Fruit fly (Drosophila melanogaster) whole organism, adult: ENCODE results near the gene CG7943.
A peak's percentile ranks its signal among the peaks of the same experiment; 100 is the strongest.

Experiments used
- CG11617 ChIP-seq: fragments of 200-800 bp; sonication (Bioruptor generic); optimal IDR thresholded peaks from 2 replicates; lab custom pipeline; 2017; ENCODE audit warnings: mild to moderate bottlenecking, missing biosample characterization, missing genetic modification reagents, missing genetic modification characterization
- CG12768 ChIP-seq: fragments of 200-800 bp; sonication (Bioruptor generic); optimal IDR thresholded peaks from 2 replicates; lab custom pipeline; 2017; ENCODE audit warnings: missing biosample characterization, missing genetic modification characterization, mild to moderate bottlenecking, moderate library complexity, missing genetic modification reagents
- CG14711 ChIP-seq: fragments of 200-800 bp; sonication (Bioruptor generic); optimal IDR thresholded peaks from 2 replicates; lab custom pipeline; 2018; ENCODE audit warnings: missing biosample characterization, mild to moderate bottlenecking, missing genetic modification characterization, moderate library complexity
- CG1620 ChIP-seq: fragments of 200-800 bp; sonication (Bioruptor generic); optimal IDR thresholded peaks from 2 replicates; lab custom pipeline; 2016; ENCODE audit warnings: missing biosample characterization, missing genetic modification characterization
- CG33017 ChIP-seq: fragments of 200-800 bp; sonication (Bioruptor generic); optimal IDR thresholded peaks from 2 replicates; lab custom pipeline; 2018; ENCODE audit warnings: missing biosample characterization, mild to moderate bottlenecking, missing genetic modification characterization, moderate library complexity
- CG5204 ChIP-seq: fragments of 200-800 bp; sonication (Bioruptor generic); optimal IDR thresholded peaks from 2 replicates; lab custom pipeline; 2016; ENCODE audit warnings: missing biosample characterization, missing genetic modification characterization
- CG7045 ChIP-seq: fragments of 200-800 bp; sonication (Bioruptor generic); optimal IDR thresholded peaks from 2 replicates; lab custom pipeline; 2017; ENCODE audit warnings: missing biosample characterization, mild to moderate bottlenecking, missing genetic modification characterization
- CG7101 ChIP-seq: fragments of 200-800 bp; sonication (Bioruptor generic); optimal IDR thresholded peaks from 2 replicates; lab custom pipeline; 2018; ENCODE audit warnings: missing biosample characterization, mild to moderate bottlenecking, missing genetic modification characterization, moderate library complexity
- Clk ChIP-seq: fragments of 200-800 bp; sonication (Bioruptor generic); optimal IDR thresholded peaks from 2 replicates; lab custom pipeline; 2017; ENCODE audit warnings: missing biosample characterization, missing genetic modification characterization
- Crg-1 ChIP-seq: fragments of 200-800 bp; sonication (Bioruptor generic); optimal IDR thresholded peaks from 2 replicates; lab custom pipeline; 2016; ENCODE audit warnings: missing biosample characterization, missing genetic modification characterization
- Hr96 ChIP-seq: fragments of 200-800 bp; sonication (Bioruptor generic); optimal IDR thresholded peaks from 2 replicates; lab custom pipeline; 2016; ENCODE audit warnings: missing biosample characterization, missing genetic modification characterization
- Mnt ChIP-seq: fragments of 200-800 bp; sonication (Bioruptor generic); optimal IDR thresholded peaks from 2 replicates; lab custom pipeline; 2016; ENCODE audit warnings: missing biosample characterization, mild to moderate bottlenecking, missing genetic modification characterization
- bab1 ChIP-seq: fragments of 200-800 bp; sonication (Bioruptor generic); optimal IDR thresholded peaks from 3 replicates; lab custom pipeline; 2019; ENCODE audit warnings: missing biosample characterization, mild to moderate bottlenecking, missing genetic modification characterization, moderate library complexity
- cic ChIP-seq: fragments of 200-800 bp; sonication (Bioruptor generic); optimal IDR thresholded peaks from 2 replicates; lab custom pipeline; 2017; ENCODE audit warnings: missing biosample characterization, mild to moderate bottlenecking, missing genetic modification characterization, moderate library complexity
- cnc ChIP-seq, 2 experiments: fragments of >200 bp; optimal IDR thresholded peaks; 2 replicates each; lab custom pipeline; 2017
- kay ChIP-seq: fragments of 200-800 bp; sonication (Bioruptor generic); peaks from one replicate; lab custom pipeline; 2016; ENCODE audit warnings: missing biosample characterization, missing genetic modification characterization, borderline replicate concordance
- ovo ChIP-seq: fragments of 200-800 bp; sonication (Bioruptor generic); optimal IDR thresholded peaks from 2 replicates; lab custom pipeline; 2016; ENCODE audit warnings: missing biosample characterization, missing genetic modification characterization
- pad ChIP-seq: fragments of 200-800 bp; sonication (Bioruptor generic); optimal IDR thresholded peaks from 3 replicates; lab custom pipeline; 2017; ENCODE audit warnings: missing biosample characterization, missing genetic modification characterization, mild to moderate bottlenecking, moderate library complexity, missing genetic modification reagents
- tj ChIP-seq: fragments of 200-800 bp; sonication (Bioruptor generic); optimal IDR thresholded peaks from 3 replicates; lab custom pipeline; 2017; ENCODE audit warnings: missing biosample characterization, mild to moderate bottlenecking, missing genetic modification characterization, moderate library complexity
- toe ChIP-seq: fragments of 200-800 bp; sonication (Bioruptor generic); optimal IDR thresholded peaks from 2 replicates; lab custom pipeline; 2016; ENCODE audit warnings: missing biosample characterization, missing genetic modification characterization

The CG7943 gene

DNA sequence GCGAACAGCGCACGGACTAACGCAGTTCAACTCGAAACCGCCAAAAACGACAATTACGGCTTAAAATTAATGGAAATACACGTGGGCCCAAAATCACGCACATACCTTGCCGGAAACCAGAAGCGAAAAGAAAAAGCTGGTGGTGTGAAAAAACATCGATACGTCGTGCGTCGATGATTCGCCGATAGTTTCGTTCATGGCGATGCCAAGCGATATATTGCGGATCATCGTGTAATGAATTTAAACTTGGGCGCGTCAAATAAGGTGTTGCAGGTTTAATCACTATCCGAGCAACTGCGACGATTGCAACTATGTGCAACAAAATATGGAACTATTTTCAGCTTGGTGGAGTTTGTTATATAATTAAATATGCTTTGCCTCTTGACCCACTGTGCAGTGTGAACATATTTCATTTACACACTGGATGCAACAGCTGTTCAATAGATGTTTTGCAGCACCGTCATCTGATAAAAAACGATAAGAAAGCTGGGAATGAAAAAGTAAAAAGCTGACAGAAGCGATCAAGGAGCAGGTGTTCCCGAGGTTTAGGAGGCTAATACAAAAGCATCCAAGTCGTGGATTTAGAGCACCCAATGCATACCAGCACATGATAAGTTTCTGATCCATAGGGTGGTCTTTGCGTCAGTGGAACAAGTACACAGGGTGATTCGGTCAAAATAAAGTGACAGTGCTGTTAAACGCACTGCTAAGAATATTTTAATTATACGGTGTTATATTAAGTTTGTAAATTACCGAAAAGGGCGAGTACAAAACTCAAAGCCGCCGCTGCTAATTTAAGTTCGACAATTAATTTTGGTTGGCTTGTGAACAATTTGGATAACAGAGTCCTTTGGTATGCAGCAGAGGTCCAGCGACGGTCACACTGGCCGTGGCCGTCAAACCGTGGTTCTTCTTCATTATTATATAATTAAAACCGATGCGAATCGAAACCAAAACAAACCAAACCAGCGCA, at the start of gene CG7943, which contains the start of gene RpL32:
TSS of gene CG7943 (plus strand) at position 442 of the 973 bp plus-strand sequence.
TSS of gene RpL32 (minus strand) at position 133 of the 973 bp plus-strand sequence.
- TF ChIP-seq kay (no peak), ovo (peak; percentile 96), CG7101 (tag; lab: Kevin White, UChicago) (peak; percentile 94), CG1620 (GFP tag; lab: Kevin White, UChicago) (peak; percentile 96), CG33017 (tag; lab: Kevin White, UChicago) (peak; percentile 87), CG11617 (GFP tag; lab: Kevin White, UChicago) (peak; percentile 97), CG7045 (peak; percentile 93), Crg-1 (GFP tag; lab: Kevin White, UChicago) (peak; percentile 97), CG14711 (peak; percentile 85), CG5204 (GFP tag; lab: Kevin White, UChicago) (no peak), Mnt (peak; percentile 95), cic (GFP tag; lab: Kevin White, UChicago) (peak; percentile 62), bab1 (peak; percentile 97), toe (GFP tag; lab: Kevin White, UChicago) (peak; percentile 98), CG12768 (GFP tag; lab: Kevin White, UChicago) (peak; percentile 94), pad (GFP tag; lab: Kevin White, UChicago) (peak; percentile 86), cnc (optimal IDR thresholded peaks at IDR 0.05; lab: Kevin White, UChicago) (no peak), Hr96 (GFP tag; lab: Kevin White, UChicago) (peak; percentile 99), tj (GFP tag; lab: Kevin White, UChicago) (peak; percentile 85), Clk (GFP tag; lab: Kevin White, UChicago) (peak; percentile 91)

DNA sequence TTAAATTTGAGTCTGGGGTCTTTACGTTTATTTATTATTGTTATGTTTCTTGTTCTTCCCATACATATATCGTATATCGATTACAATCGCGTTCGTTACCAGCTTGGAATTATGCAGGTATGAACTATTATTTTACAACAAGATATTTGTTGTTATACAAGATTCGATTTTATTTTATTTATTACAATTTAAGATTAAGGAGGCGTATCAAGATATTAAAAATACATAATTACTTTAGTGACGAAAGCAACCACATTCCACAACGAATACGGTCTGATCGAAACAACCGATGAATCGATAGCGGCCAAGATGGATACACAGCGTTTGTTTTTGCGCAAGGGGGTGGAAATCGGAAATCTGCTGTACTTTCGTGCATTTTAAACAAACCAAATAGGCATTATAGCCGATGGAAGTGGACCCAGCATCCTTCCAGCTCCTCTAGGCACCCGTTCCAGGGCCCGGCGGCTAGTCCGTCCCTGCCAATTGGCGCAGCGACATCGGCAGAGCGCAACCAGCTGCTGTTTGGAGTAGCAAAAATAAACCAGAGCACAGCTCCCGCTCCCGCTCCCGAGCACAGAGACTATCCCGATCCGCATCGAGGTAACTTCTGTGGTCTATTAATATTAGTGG, 48.5 kb upstream of the CG7943 start, which contains the start of the genes CG15525 and CG11504:
TSS of gene CG15525 (minus strand) at position 70 of the 630 bp plus-strand sequence.
TSS of gene CG11504 (plus strand) at position 294 of the 630 bp plus-strand sequence.
- TF ChIP-seq CG33017 (tag; lab: Kevin White, UChicago), result no peak
- peak; percentile 42 for TF ChIP-seq Mnt
- TF ChIP-seq CG1620 (GFP tag; lab: Kevin White, UChicago), result peak; percentile 23
- TF ChIP-seq Hr96 (GFP tag; lab: Kevin White, UChicago), result no peak
- TF ChIP-seq bab1, result peak; percentile 55
- peak; percentile 29 for TF ChIP-seq CG14711
- peak; percentile 18 for TF ChIP-seq CG7101 (tag; lab: Kevin White, UChicago)

DNA sequence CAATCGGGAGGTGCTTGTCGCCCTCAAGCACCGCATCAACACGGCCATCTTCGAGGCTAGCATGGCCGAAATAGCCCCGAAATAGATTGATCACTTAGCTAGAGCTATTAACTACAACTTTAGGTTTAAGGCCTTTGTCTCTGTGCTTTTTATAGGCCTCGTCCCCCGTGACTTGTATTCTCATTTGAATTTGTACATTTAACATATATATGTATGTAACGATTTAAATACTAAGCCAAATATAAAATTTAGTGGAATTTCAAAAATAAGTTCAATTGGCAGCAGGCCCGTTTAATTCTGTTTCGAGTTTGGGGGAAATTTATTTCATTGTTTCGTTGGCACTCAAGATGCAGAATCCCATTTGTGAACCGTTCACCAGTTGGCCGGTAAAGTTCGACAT, 46.8 kb upstream of the CG7943 start, which contains the start of gene CG34298:
TSS of gene CG34298 (plus strand) at position 301 of the 400 bp plus-strand sequence.
- no peak for TF ChIP-seq CG1620 (GFP tag; lab: Kevin White, UChicago)
- TF ChIP-seq toe (GFP tag; lab: Kevin White, UChicago), result no peak
- TF ChIP-seq cic (GFP tag; lab: Kevin White, UChicago), result no peak
- no peak for TF ChIP-seq Crg-1 (GFP tag; lab: Kevin White, UChicago)
- no peak for TF ChIP-seq CG33017 (tag; lab: Kevin White, UChicago)
- no peak for TF ChIP-seq Hr96 (GFP tag; lab: Kevin White, UChicago)
- TF ChIP-seq CG11617 (GFP tag; lab: Kevin White, UChicago), result no peak
- no peak for TF ChIP-seq kay
- TF ChIP-seq CG12768 (GFP tag; lab: Kevin White, UChicago), result no peak
- TF ChIP-seq Mnt, result no peak
- no peak for TF ChIP-seq bab1
- no peak for TF ChIP-seq tj (GFP tag; lab: Kevin White, UChicago)
- no peak for TF ChIP-seq pad (GFP tag; lab: Kevin White, UChicago)
- TF ChIP-seq CG14711, result no peak
- no peak for TF ChIP-seq CG7101 (tag; lab: Kevin White, UChicago)
- TF ChIP-seq CG5204 (GFP tag; lab: Kevin White, UChicago), result no peak
- TF ChIP-seq ovo, result no peak
- no peak for TF ChIP-seq cnc (optimal IDR thresholded peaks at IDR 0.05; lab: Kevin White, UChicago)
- no peak for TF ChIP-seq Clk (GFP tag; lab: Kevin White, UChicago)
- no peak for TF ChIP-seq CG7045

DNA sequence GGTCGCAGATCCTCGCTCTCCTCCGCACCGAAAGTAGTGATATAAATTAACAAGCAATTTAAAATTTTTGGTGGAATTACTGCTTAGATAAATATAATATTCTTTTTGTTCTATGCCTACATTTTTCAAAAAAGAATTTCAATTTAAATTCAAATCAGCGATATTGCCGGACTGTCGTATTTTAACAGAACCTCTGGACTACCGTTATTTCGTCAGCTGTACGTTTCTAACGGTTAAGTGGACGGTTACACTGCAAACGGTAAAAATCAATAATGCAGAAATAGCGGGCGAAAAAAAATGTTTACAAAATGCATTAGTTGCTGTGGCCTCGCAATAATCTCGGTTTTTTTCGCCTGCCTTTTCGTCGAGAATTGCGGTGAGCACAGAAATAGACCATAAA, 46.0 kb upstream of the CG7943 start, which contains the start of gene Tace:
TSS of gene Tace (plus strand) at position 245 of the 400 bp plus-strand sequence.
- peak; percentile 9 for TF ChIP-seq ovo
- TF ChIP-seq Mnt, result no peak

DNA sequence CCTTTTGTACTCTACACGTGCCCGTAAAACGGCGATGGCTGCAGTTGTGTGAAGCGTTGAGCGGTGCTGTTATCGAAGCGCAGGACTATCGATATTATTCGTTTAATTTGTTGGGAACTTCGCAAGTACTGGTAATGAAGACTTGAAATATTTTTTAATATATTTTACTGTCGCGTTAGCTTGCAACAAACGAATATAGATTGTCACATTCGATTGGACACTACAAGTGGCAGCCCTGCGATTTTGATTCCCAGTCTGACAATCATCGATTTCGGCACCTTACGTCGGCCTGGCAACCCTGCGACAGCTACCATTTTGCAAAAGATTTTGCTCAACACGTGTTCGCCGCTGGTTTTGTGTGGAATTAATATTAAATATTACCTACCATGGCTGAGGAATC, 41.6 kb upstream of the CG7943 start, which contains the start of the genes Nlp and Nph:
TSS of gene Nlp (plus strand) at position 138 of the 400 bp plus-strand sequence.
TSS of gene Nph (minus strand) at position 214 of the 400 bp plus-strand sequence.
- TF ChIP-seq Hr96 (GFP tag; lab: Kevin White, UChicago) (peak; percentile 65), CG33017 (tag; lab: Kevin White, UChicago) (no peak), cic (GFP tag; lab: Kevin White, UChicago) (peak; percentile 13), CG5204 (GFP tag; lab: Kevin White, UChicago) (no peak), CG14711 (peak; percentile 93), tj (GFP tag; lab: Kevin White, UChicago) (peak; percentile 56), Clk (GFP tag; lab: Kevin White, UChicago) (no peak), CG11617 (GFP tag; lab: Kevin White, UChicago) (peak; percentile 22), kay (no peak), ovo (no peak), toe (GFP tag; lab: Kevin White, UChicago) (peak; percentile 68), pad (GFP tag; lab: Kevin White, UChicago) (peak; percentile 30), CG1620 (GFP tag; lab: Kevin White, UChicago) (peak; percentile 47), Mnt (peak; percentile 95), Crg-1 (GFP tag; lab: Kevin White, UChicago) (peak; percentile 54), CG7101 (tag; lab: Kevin White, UChicago) (peak; percentile 31), CG7045 (peak; percentile 9), CG12768 (GFP tag; lab: Kevin White, UChicago) (peak; percentile 36), cnc (optimal IDR thresholded peaks at IDR 0.05; lab: Kevin White, UChicago) (no peak), bab1 (peak; percentile 42)
